Fruit fly (Drosophila melanogaster) whole organism, embryonic: Measurements from ENCODE around the gene CG4658.

ENCODE experiments used
- Awh ChIP-seq: fragments of 200-800 bp; sonication (Bioruptor generic); IDR thresholded peaks from 2 replicates; pipeline ENCODE4, ENCODE4 v1.3.6; 2022; ENCODE audit warnings: missing biosample characterization, missing genetic modification characterization
- B-H2 ChIP-seq: fragments of 200-800 bp; sonication (Bioruptor generic); optimal IDR thresholded peaks from 2 replicates; lab custom pipeline; 2018; ENCODE audit warnings: missing biosample characterization, mild to moderate bottlenecking, missing genetic modification characterization
- Bgb ChIP-seq: fragments of 200-800 bp; sonication (Bioruptor generic); IDR thresholded peaks from 2 replicates; pipeline ENCODE4 v1.3.6; 2022; ENCODE audit warnings: missing biosample characterization, missing genetic modification characterization; ENCODE audit not compliant: partially characterized antibody
- CG10267 ChIP-seq: fragments of 200-800 bp; sonication (Bioruptor generic); optimal IDR thresholded peaks from 2 replicates; lab custom pipeline; 2018; ENCODE audit warnings: missing biosample characterization, mild to moderate bottlenecking, missing genetic modification characterization, moderate library complexity
- CG10543 ChIP-seq: fragments of 200-800 bp; sonication (Bioruptor generic); optimal IDR thresholded peaks from 3 replicates; lab custom pipeline; 2017; ENCODE audit warnings: missing biosample characterization, mild to moderate bottlenecking, missing genetic modification characterization, moderate library complexity
- CG12659 ChIP-seq: fragments of 200-800 bp; sonication (Bioruptor generic); optimal IDR thresholded peaks from 3 replicates; lab custom pipeline; 2017; ENCODE audit warnings: mild to moderate bottlenecking, missing biosample characterization, missing genetic modification reagents, missing genetic modification characterization
- CG13287 ChIP-seq: fragments of 200-800 bp; sonication (Bioruptor generic); IDR thresholded peaks from 2 replicates; pipeline ENCODE4 v1.3.6; 2022; ENCODE audit warnings: missing biosample characterization, missing genetic modification characterization; ENCODE audit not compliant: partially characterized antibody
- CG15011 ChIP-seq: fragments of 200-800 bp; sonication (Bioruptor generic); optimal IDR thresholded peaks from 3 replicates; lab custom pipeline; 2018; ENCODE audit warnings: missing biosample characterization, mild to moderate bottlenecking, missing genetic modification characterization
- CG1603 ChIP-seq: fragments of 200-800 bp; sonication (Bioruptor generic); optimal IDR thresholded peaks from 2 replicates; lab custom pipeline; 2019; ENCODE audit warnings: missing biosample characterization, mild to moderate bottlenecking, missing genetic modification characterization, moderate library complexity
- CG16779 ChIP-seq: fragments of 200-800 bp; sonication (Bioruptor generic); IDR thresholded peaks from 2 replicates; pipeline ENCODE4 v1.3.6; 2022; ENCODE audit warnings: missing biosample characterization, missing genetic modification characterization
- CG16813 ChIP-seq: fragments of 200-800 bp; sonication (Bioruptor generic); IDR thresholded peaks from 3 replicates; pipeline ENCODE4 v1.3.6; 2022; ENCODE audit warnings: missing biosample characterization, missing genetic modification characterization; ENCODE audit not compliant: partially characterized antibody
- CG17328 ChIP-seq: fragments of 200-800 bp; sonication (Bioruptor generic); IDR thresholded peaks from 2 replicates; pipeline ENCODE4 v1.3.6; 2022; ENCODE audit warnings: missing biosample characterization, missing genetic modification characterization
- CG17829 ChIP-seq: fragments of 200-800 bp; optimal IDR thresholded peaks from 2 replicates; lab custom pipeline; 2019; ENCODE audit warnings: missing biosample characterization, mild to moderate bottlenecking, missing genetic modification characterization, moderate library complexity
- CG32772 ChIP-seq: fragments of 200-800 bp; sonication (Bioruptor generic); IDR thresholded peaks from 2 replicates; pipeline ENCODE4 v1.3.6; 2022; ENCODE audit warnings: missing biosample characterization, missing genetic modification characterization
- CG34224 ChIP-seq: fragments of 200-800 bp; sonication (Bioruptor generic); IDR thresholded peaks from 3 replicates; pipeline ENCODE4 v1.3.6; 2022; ENCODE audit warnings: missing biosample characterization, missing genetic modification characterization; ENCODE audit not compliant: partially characterized antibody
- CG34422 ChIP-seq: fragments of 200-800 bp; sonication (Bioruptor generic); IDR thresholded peaks from 3 replicates; pipeline ENCODE4 v1.3.6; 2022; ENCODE audit warnings: missing biosample characterization, missing genetic modification characterization
- CG42726 ChIP-seq: fragments of 200-800 bp; sonication (Bioruptor generic); IDR thresholded peaks from 2 replicates; pipeline ENCODE4 v1.3.6; 2022; ENCODE audit warnings: missing biosample characterization, missing genetic modification characterization; ENCODE audit not compliant: partially characterized antibody
- CG6791 ChIP-seq: fragments of 200-800 bp; sonication (Bioruptor generic); IDR thresholded peaks from 3 replicates; pipeline ENCODE4 v1.3.6; 2022; ENCODE audit warnings: missing biosample characterization, missing genetic modification characterization; ENCODE audit not compliant: partially characterized antibody
- CG6813 ChIP-seq: fragments of 200-800 bp; sonication (Bioruptor generic); optimal IDR thresholded peaks from 2 replicates; lab custom pipeline; 2017; ENCODE audit warnings: missing biosample characterization, missing genetic modification characterization, mild to moderate bottlenecking, moderate library complexity, missing genetic modification reagents
- CG7372 ChIP-seq: fragments of 200-800 bp; sonication (Bioruptor generic); IDR thresholded peaks from 2 replicates; pipeline ENCODE4 v1.3.6; 2022; ENCODE audit warnings: missing biosample characterization, missing genetic modification characterization
- CG7786 ChIP-seq: fragments of 200-800 bp; sonication (Bioruptor generic); optimal IDR thresholded peaks from 2 replicates; lab custom pipeline; 2016; ENCODE audit warnings: missing biosample characterization, missing genetic modification characterization
- CG7963 ChIP-seq: fragments of 200-800 bp; sonication (Bioruptor generic); IDR thresholded peaks from 3 replicates; pipeline ENCODE4 v1.3.6; 2022; ENCODE audit warnings: missing biosample characterization, missing genetic modification characterization; ENCODE audit not compliant: partially characterized antibody
- CG8478 ChIP-seq: fragments of >200 bp; optimal IDR thresholded peaks from 2 replicates; lab custom pipeline; 2018
- CG9876 ChIP-seq: fragments of 200-800 bp; sonication (Bioruptor generic); optimal IDR thresholded peaks from 2 replicates; lab custom pipeline; 2016; ENCODE audit warnings: missing biosample characterization, missing genetic modification characterization
- CoRest ChIP-seq: fragments of 200-800 bp; sonication (Bioruptor generic); optimal IDR thresholded peaks from 3 replicates; lab custom pipeline; 2018; ENCODE audit warnings: missing biosample characterization, mild to moderate bottlenecking, missing genetic modification characterization, moderate library complexity
- Dek ChIP-seq: fragments of 200-800 bp; sonication (Bioruptor generic); optimal IDR thresholded peaks from 3 replicates; lab custom pipeline; 2019; ENCODE audit warnings: missing biosample characterization, mild to moderate bottlenecking, missing genetic modification characterization, moderate library complexity
- Dp ChIP-seq: fragments of 200-800 bp; sonication (Bioruptor generic); optimal IDR thresholded peaks from 2 replicates; lab custom pipeline; 2018; ENCODE audit warnings: missing biosample characterization, mild to moderate bottlenecking, missing genetic modification characterization, moderate library complexity
- Dref ChIP-seq: fragments of 200-800 bp; sonication (Bioruptor generic); IDR thresholded peaks from 2 replicates; pipeline ENCODE4 v1.3.6; 2022; ENCODE audit warnings: missing biosample characterization, missing genetic modification characterization
- E2f2 ChIP-seq: fragments of 200-800 bp; sonication (Bioruptor generic); IDR thresholded peaks from 2 replicates; pipeline ENCODE4 v1.3.6; 2022; ENCODE audit warnings: missing biosample characterization, missing genetic modification characterization
- Elba2 ChIP-seq: fragments of 200-800 bp; sonication (Bioruptor generic); optimal IDR thresholded peaks from 3 replicates; lab custom pipeline; 2016; ENCODE audit warnings: missing biosample characterization, missing genetic modification characterization
- Ets65A ChIP-seq: fragments of 200-800 bp; sonication (Bioruptor generic); peaks from one replicate; lab custom pipeline; 2016; ENCODE audit warnings: missing biosample characterization, missing genetic modification characterization
- Max ChIP-seq: fragments of 200-800 bp; sonication (Bioruptor generic); optimal IDR thresholded peaks from 2 replicates; lab custom pipeline; 2016; ENCODE audit warnings: missing biosample characterization, mild to moderate bottlenecking, missing genetic modification characterization
- Oaz ChIP-seq: fragments of 200-800 bp; sonication (Bioruptor generic); IDR thresholded peaks from 2 replicates; pipeline ENCODE4 v1.3.6; 2022; ENCODE audit warnings: missing biosample characterization, missing genetic modification characterization
- Ptx1 ChIP-seq: fragments of 200-800 bp; sonication (Bioruptor generic); IDR thresholded peaks from 2 replicates; pipeline ENCODE4 v1.3.6; 2022; ENCODE audit warnings: missing biosample characterization, missing genetic modification characterization
- Sin3A ChIP-seq: fragments of >200 bp; optimal IDR thresholded peaks from 2 replicates; lab custom pipeline; 2018
- abd-A ChIP-seq: fragments of 200-800 bp; sonication (Bioruptor generic); optimal IDR thresholded peaks from 3 replicates; lab custom pipeline; 2019; ENCODE audit warnings: missing biosample characterization, mild to moderate bottlenecking, missing genetic modification characterization, moderate library complexity
- az2 ChIP-seq: fragments of 200-800 bp; sonication (Bioruptor generic); optimal IDR thresholded peaks from 3 replicates; lab custom pipeline; 2016; ENCODE audit warnings: missing biosample characterization, missing genetic modification characterization
- cas ChIP-seq: fragments of 200-800 bp; sonication (Bioruptor generic); IDR thresholded peaks from 2 replicates; pipeline ENCODE4 v1.3.6; 2022; ENCODE audit warnings: missing biosample characterization, missing genetic modification characterization
- chinmo ChIP-seq: fragments of 200-800 bp; sonication (Bioruptor generic); IDR thresholded peaks from 4 replicates; pipeline ENCODE4 v1.3.6; 2022; ENCODE audit warnings: missing biosample characterization, missing genetic modification characterization; ENCODE audit not compliant: partially characterized antibody
- chn ChIP-seq: fragments of 200-800 bp; sonication (Bioruptor generic); optimal IDR thresholded peaks from 2 replicates; lab custom pipeline; 2016; ENCODE audit warnings: missing biosample characterization, missing genetic modification characterization
- corto ChIP-seq: fragments of 200-800 bp; sonication (Bioruptor generic); optimal IDR thresholded peaks from 2 replicates; lab custom pipeline; 2016; ENCODE audit warnings: missing biosample characterization, mild to moderate bottlenecking, missing genetic modification characterization, moderate library complexity
- hkb ChIP-seq, 2 experiments: fragments of 200-800 bp in 1 of 2; fragments of >200 bp in 1 of 2; sonication (Bioruptor generic) in 1 of 2; IDR thresholded peaks in 1 of 2; optimal IDR thresholded peaks in 1 of 2; 2 replicates each; pipeline versions ENCODE4 v1.3.6 to Lab custom; 2017 to 2022; ENCODE audit warnings: missing biosample characterization in 1 of 2, missing genetic modification characterization in 1 of 2
- knrl ChIP-seq: fragments of 200-800 bp; sonication (Bioruptor generic); IDR thresholded peaks from 3 replicates; pipeline ENCODE4 v1.3.6; 2022; ENCODE audit warnings: missing biosample characterization, missing genetic modification characterization; ENCODE audit not compliant: partially characterized antibody
- lbe ChIP-seq: fragments of 200-800 bp; sonication (Bioruptor generic); optimal IDR thresholded peaks from 2 replicates; lab custom pipeline; 2016; ENCODE audit warnings: missing biosample characterization, mild to moderate bottlenecking, missing genetic modification characterization
- nom ChIP-seq: fragments of 200-800 bp; sonication (Bioruptor generic); optimal IDR thresholded peaks from 2 replicates; lab custom pipeline; 2017; ENCODE audit warnings: missing biosample characterization, missing genetic modification characterization, mild to moderate bottlenecking, moderate library complexity, missing genetic modification reagents
- pros ChIP-seq: fragments of 200-800 bp; sonication (Bioruptor generic); optimal IDR thresholded peaks from 3 replicates; lab custom pipeline; 2019; ENCODE audit warnings: missing biosample characterization, mild to moderate bottlenecking, missing genetic modification characterization, moderate library complexity
- pzg ChIP-seq: fragments of 200-800 bp; sonication (Bioruptor generic); optimal IDR thresholded peaks from 3 replicates; lab custom pipeline; 2018; ENCODE audit warnings: missing biosample characterization, mild to moderate bottlenecking, missing genetic modification characterization, moderate library complexity
- sna ChIP-seq: fragments of 200-800 bp; sonication (Bioruptor generic); IDR thresholded peaks from 2 replicates; pipeline ENCODE4 v1.3.6; 2022; ENCODE audit warnings: missing biosample characterization, missing genetic modification characterization; ENCODE audit not compliant: partially characterized antibody
- stwl ChIP-seq: fragments of 200-800 bp; sonication (Bioruptor generic); optimal IDR thresholded peaks from 3 replicates; lab custom pipeline; 2018; ENCODE audit warnings: missing biosample characterization, mild to moderate bottlenecking, missing genetic modification characterization, moderate library complexity
- wek ChIP-seq: fragments of 200-800 bp; sonication (Bioruptor generic); optimal IDR thresholded peaks from 3 replicates; lab custom pipeline; 2018; ENCODE audit warnings: missing biosample characterization, mild to moderate bottlenecking, missing genetic modification characterization, moderate library complexity

CG4658 gene

dm6 chr2L:10009293-10009695 is 52.4 kb downstream of the CG4658 start, which contains the start of gene Trp1 (continued):
- peak; percentile 88 for TF ChIP-seq CG7963 (GFP tag; lab: Robert Waterston, UW)
- peak; percentile 98 for TF ChIP-seq Bgb (GFP tag; lab: Robert Waterston, UW)
- peak; percentile 41 for TF ChIP-seq CG10267 (tag; lab: Kevin White, UChicago)
- TF ChIP-seq CG34422 (GFP tag; lab: Robert Waterston, UW) = 0 out of 3 replicates have a peak, but pooled peaks have one; percentile 51
- peak; percentile 80; the same call in 3 of the 4 replicates for TF ChIP-seq chinmo (GFP tag; lab: Robert Waterston, UW)
- peak; percentile 88 for TF ChIP-seq Dref (GFP tag; lab: Robert Waterston, UW)
- peak; percentile 18 for TF ChIP-seq E2f2
- no peak for TF ChIP-seq Max (GFP tag; lab: Kevin White, UChicago)
- TF ChIP-seq Dp (GFP tag; lab: Kevin White, UChicago) = peak; percentile 36
- TF ChIP-seq CG8478 = no peak
- TF ChIP-seq CG17829 (tag; lab: Kevin White, UChicago) = peak; percentile 25
- TF ChIP-seq sna (GFP tag; lab: Robert Waterston, UW) = peak; percentile 89
- peak; percentile 46 for TF ChIP-seq CG1603 (tag; lab: Kevin White, UChicago)
- no peak for TF ChIP-seq wek (GFP tag; lab: Kevin White, UChicago)
- peak; percentile 51 for TF ChIP-seq Elba2 (GFP tag; lab: Kevin White, UChicago)
- TF ChIP-seq chn = no peak
- peak; percentile 92 for TF ChIP-seq CG16813 (GFP tag; lab: Robert Waterston, UW)
- TF ChIP-seq CG32772 (GFP tag; lab: Robert Waterston, UW) = no peak
- no peak for TF ChIP-seq Awh (GFP tag; lab: Robert Waterston, UW)
- peak; percentile 62 for TF ChIP-seq nom (GFP tag; lab: Kevin White, UChicago)
- TF ChIP-seq az2 (GFP tag; lab: Kevin White, UChicago) = no peak
- TF ChIP-seq hkb (optimal IDR thresholded peaks at IDR 0.05; lab: Kevin White, UChicago) = no peak
- TF ChIP-seq hkb (GFP tag; IDR thresholded peaks at IDR 0.05; lab: Robert Waterston, UW) = no peak
- TF ChIP-seq pzg (GFP tag; lab: Kevin White, UChicago) = peak; percentile 73
- TF ChIP-seq B-H2 (GFP tag; lab: Kevin White, UChicago) = no peak
- TF ChIP-seq abd-A (tag; lab: Kevin White, UChicago) = peak; percentile 57
- no peak for TF ChIP-seq CG15011 (GFP tag; lab: Kevin White, UChicago)
- TF ChIP-seq CoRest = no peak
- TF ChIP-seq CG6813 (GFP tag; lab: Kevin White, UChicago) = no peak
- TF ChIP-seq pros (GFP tag; lab: Kevin White, UChicago) = no peak
- TF ChIP-seq CG16779 (GFP tag; lab: Robert Waterston, UW) = no peak
- no peak for TF ChIP-seq Ptx1
- no peak for TF ChIP-seq CG10543 (GFP tag; lab: Kevin White, UChicago)
- TF ChIP-seq corto (GFP tag; lab: Kevin White, UChicago) = no peak
- TF ChIP-seq Oaz (GFP tag; lab: Robert Waterston, UW) = no peak
- TF ChIP-seq CG34224 (GFP tag; lab: Robert Waterston, UW) = peak; percentile 90
- peak; percentile 97 for TF ChIP-seq CG42726
- no peak for TF ChIP-seq CG7372 (GFP tag; lab: Robert Waterston, UW)
- no peak for TF ChIP-seq cas (GFP tag; lab: Robert Waterston, UW)
- TF ChIP-seq CG17328 (GFP tag; lab: Robert Waterston, UW) = no peak
- TF ChIP-seq knrl (GFP tag; lab: Robert Waterston, UW) = peak; percentile 97
- TF ChIP-seq CG13287 = peak; percentile 95
- TF ChIP-seq CG6791 (GFP tag; lab: Robert Waterston, UW) = peak; percentile 97
- peak; percentile 5 for TF ChIP-seq Sin3A (lab: Kevin White, UChicago)
- TF ChIP-seq stwl (tag; lab: Kevin White, UChicago) = peak; percentile 63
- peak; percentile 10 for TF ChIP-seq lbe (GFP tag; lab: Kevin White, UChicago)
- peak; percentile 9 for TF ChIP-seq Dek (tag; lab: Kevin White, UChicago)
- TF ChIP-seq Ets65A = peak; percentile 84
- TF ChIP-seq CG9876 = no peak
- peak; percentile 59 for TF ChIP-seq CG12659
- no peak for TF ChIP-seq CG7786 (GFP tag; lab: Kevin White, UChicago)
